Worm (Caenorhabditis elegans): ENCODE results near the gene lgc-29.

ce11 chrV:4120629-4121028 lies 18.2 kb upstream of the lgc-29 start, which contains the start of gene T05B4.10:
- TF ChIP-seq lsy-2 (tag; optimal IDR thresholded peaks at IDR 0.05) = no peak
- TF ChIP-seq snpc-4 (tag; optimal IDR thresholded peaks at IDR 0.05) = no peak
- TF ChIP-seq pqm-1 (tag; optimal IDR thresholded peaks at IDR 0.05) = no peak
- no peak for TF ChIP-seq nhr-237 (tag; optimal IDR thresholded peaks at IDR 0.05)
- no peak for TF ChIP-seq zag-1 (tag; optimal IDR thresholded peaks at IDR 0.05)

Data from whole organism, L1 larva.